Fruit fly (Drosophila melanogaster): ENCODE results near the gene CG15283.

The CG15283 gene

dm6 chr2L:14464328-14464727, 13.6 kb upstream of the CG15283 start:
- TF ChIP-seq net (GFP tag; optimal IDR thresholded peaks at IDR 0.05): no peak
- TF ChIP-seq Hr39 (GFP tag; optimal IDR thresholded peaks at IDR 0.05): no peak
- no peak for TF ChIP-seq CG11762 (GFP tag; optimal IDR thresholded peaks at IDR 0.05; ENCODE audit: insufficient read depth)
- no peak for TF ChIP-seq Smox (GFP tag; optimal IDR thresholded peaks at IDR 0.05)
- TF ChIP-seq topi (GFP tag; optimal IDR thresholded peaks at IDR 0.05): no peak
- no peak for TF ChIP-seq Ets96B (tag; optimal IDR thresholded peaks at IDR 0.05)
- TF ChIP-seq esn (GFP tag; optimal IDR thresholded peaks at IDR 0.05): no peak
- TF ChIP-seq Hr38 (GFP tag; optimal IDR thresholded peaks at IDR 0.05): no peak
- no peak for TF ChIP-seq Sox15 (GFP tag; optimal IDR thresholded peaks at IDR 0.05)
- TF ChIP-seq Eip93F (GFP tag; optimal IDR thresholded peaks at IDR 0.05): no peak
- TF ChIP-seq cyc (GFP tag; optimal IDR thresholded peaks at IDR 0.05): no peak

- peak; percentile 56 for TF ChIP-seq Eip78C (GFP tag)
- no peak for TF ChIP-seq CG10669 (GFP tag; optimal IDR thresholded peaks at IDR 0.05)
- TF ChIP-seq svp (GFP tag): peak; percentile 44
- TF ChIP-seq salr (GFP tag; optimal IDR thresholded peaks at IDR 0.05): no peak
- peak; percentile 40 for TF ChIP-seq Met (GFP tag; optimal IDR thresholded peaks at IDR 0.05)
- TF ChIP-seq ss (GFP tag; optimal IDR thresholded peaks at IDR 0.05): no peak
Observed at dm6 chr2L:14462644-14463394, 12.1 kb upstream of the CG15283 start.

dm6 chr2L:14461066-14461465, 10.3 kb upstream of the CG15283 start:
- TF ChIP-seq CG6276 (GFP tag; optimal IDR thresholded peaks at IDR 0.05) (no peak), CG34406 (GFP tag; optimal IDR thresholded peaks at IDR 0.05) (peak; percentile 68), CG10669 (GFP tag; optimal IDR thresholded peaks at IDR 0.05) (peak; percentile 3), fd59A (GFP tag; optimal IDR thresholded peaks at IDR 0.05) (peak; percentile 40), svp (GFP tag) (peak; percentile 87), achi (GFP tag; optimal IDR thresholded peaks at IDR 0.05) (peak; percentile 57), pdm3 (GFP tag; optimal IDR thresholded peaks at IDR 0.05) (peak; percentile 78), CG7368 (GFP tag; optimal IDR thresholded peaks at IDR 0.05) (peak; percentile 2), cyc (GFP tag; optimal IDR thresholded peaks at IDR 0.05) (peak; percentile 82), CG6808 (GFP tag; optimal IDR thresholded peaks at IDR 0.05) (peak; percentile 24), CG11902 (GFP tag; optimal IDR thresholded peaks at IDR 0.05) (peak; percentile 56), CG10631 (GFP tag; optimal IDR thresholded peaks at IDR 0.05) (peak; percentile 49), net (GFP tag; optimal IDR thresholded peaks at IDR 0.05) (peak; percentile 58), Blimp-1 (GFP tag; optimal IDR thresholded peaks at IDR 0.05) (peak; percentile 32), CG31627 (GFP tag; optimal IDR thresholded peaks at IDR 0.05) (peak; percentile 86), Smox (GFP tag; optimal IDR thresholded peaks at IDR 0.05) (peak; percentile 86), CG8319 (GFP tag; optimal IDR thresholded peaks at IDR 0.05) (peak; percentile 20), CG1621 (tag; optimal IDR thresholded peaks at IDR 0.05) (peak; percentile 34), dac (GFP tag; optimal IDR thresholded peaks at IDR 0.05) (no peak), eg (GFP tag; IDR thresholded peaks at IDR 0.05) (peak; percentile 36; the same call in 1 of the 3 replicates), fkh (GFP tag; optimal IDR thresholded peaks at IDR 0.05) (peak; percentile 94), dsx (GFP tag; optimal IDR thresholded peaks at IDR 0.05; ENCODE audit: poor library complexity, severe bottlenecking) (peak; percentile 44), Eip75B (GFP tag; optimal IDR thresholded peaks at IDR 0.05) (peak; percentile 62), CG3919 (GFP tag; optimal IDR thresholded peaks at IDR 0.05) (peak; percentile 66), CG11762 (GFP tag; optimal IDR thresholded peaks at IDR 0.05; ENCODE audit: insufficient read depth) (no peak), CG6854 (GFP tag; optimal IDR thresholded peaks at IDR 0.05) (no peak), acj6 (GFP tag; optimal IDR thresholded peaks at IDR 0.05) (peak; percentile 75), Eip93F (GFP tag; optimal IDR thresholded peaks at IDR 0.05) (peak; percentile 34), CG32006 (GFP tag; optimal IDR thresholded peaks at IDR 0.05) (peak; percentile 16), esn (GFP tag; optimal IDR thresholded peaks at IDR 0.05) (peak; percentile 88), Ets96B (tag; optimal IDR thresholded peaks at IDR 0.05) (peak; percentile 54), Hr39 (GFP tag; optimal IDR thresholded peaks at IDR 0.05) (peak; percentile 85), Hr38 (GFP tag; optimal IDR thresholded peaks at IDR 0.05) (no peak), salr (GFP tag; optimal IDR thresholded peaks at IDR 0.05) (no peak), lz (GFP tag; optimal IDR thresholded peaks at IDR 0.05) (peak; percentile 83), Hr4 (GFP tag; optimal IDR thresholded peaks at IDR 0.05) (peak; percentile 33), topi (GFP tag; optimal IDR thresholded peaks at IDR 0.05) (peak; percentile 81), Met (GFP tag; optimal IDR thresholded peaks at IDR 0.05) (peak; percentile 81), Eip78C (GFP tag) (peak; percentile 91), Sox15 (GFP tag; optimal IDR thresholded peaks at IDR 0.05) (peak; percentile 53), CG16779 (tag; optimal IDR thresholded peaks at IDR 0.05) (peak; percentile 10), CG11294 (GFP tag; IDR thresholded peaks at IDR 0.05) (0 out of 2 replicates have a peak, but pooled peaks have one; percentile 6)

Data from whole organism, prepupa.